Worm (Caenorhabditis elegans) whole organism, late embryonic: ENCODE data around the gene T01C1.4.
A peak's percentile ranks its signal among the peaks of the same experiment; 100 is the strongest.

Experiments used
- C08G9.2 ChIP-seq: sonication (generic microtip); optimal IDR thresholded peaks from 2 replicates; lab custom pipeline; 2016; ENCODE audit warnings: mild to moderate bottlenecking, missing genetic modification characterization, moderate library complexity, missing compliant biosample characterization
- F13H6.1 ChIP-seq: sonication (generic microtip); optimal IDR thresholded peaks from 2 replicates; lab custom pipeline; 2016; ENCODE audit warnings: missing genetic modification characterization, missing compliant biosample characterization
- K02D7.2 ChIP-seq: sonication (generic microtip); optimal IDR thresholded peaks from 2 replicates; lab custom pipeline; 2017; ENCODE audit warnings: mild to moderate bottlenecking, missing genetic modification characterization, missing compliant biosample characterization
- T23F11.4 ChIP-seq: fragments of 200-800 bp; sonication (Bioruptor generic); optimal IDR thresholded peaks from 2 replicates; lab custom pipeline; 2018; ENCODE audit warnings: mild to moderate bottlenecking, missing genetic modification characterization, missing compliant biosample characterization
- ahr-1 ChIP-seq: sonication (generic microtip); optimal IDR thresholded peaks from 2 replicates; lab custom pipeline; 2016; ENCODE audit warnings: missing genetic modification characterization, missing compliant biosample characterization
- ceh-14 ChIP-seq: sonication (generic microtip); optimal IDR thresholded peaks from 2 replicates; lab custom pipeline; 2016; ENCODE audit warnings: missing genotype, missing genetic modification characterization, missing compliant biosample characterization
- ceh-18 ChIP-seq: sonication (generic microtip); optimal IDR thresholded peaks from 2 replicates; lab custom pipeline; 2016; ENCODE audit warnings: missing genetic modification characterization, missing compliant biosample characterization
- ceh-22 ChIP-seq: sonication (generic microtip); optimal IDR thresholded peaks from 2 replicates; lab custom pipeline; 2017; ENCODE audit warnings: missing biosample characterization, missing genetic modification characterization
- ceh-24 ChIP-seq: sonication (generic microtip); optimal IDR thresholded peaks from 2 replicates; lab custom pipeline; 2016; ENCODE audit warnings: mild to moderate bottlenecking, missing genetic modification characterization, missing compliant biosample characterization
- ceh-30 ChIP-seq: fragments of 150-350 bp; optimal IDR thresholded peaks from 2 replicates; lab custom pipeline; 2014; ENCODE audit warnings: missing biosample characterization, missing genetic modification characterization
- ceh-31 ChIP-seq: sonication (generic microtip); optimal IDR thresholded peaks from 2 replicates; lab custom pipeline; 2016; ENCODE audit warnings: missing genetic modification characterization, missing compliant biosample characterization
- ceh-34 ChIP-seq: sonication (generic microtip); optimal IDR thresholded peaks from 2 replicates; lab custom pipeline; 2016; ENCODE audit warnings: mild to moderate bottlenecking, missing genetic modification characterization, missing compliant biosample characterization
- ceh-45 ChIP-seq: fragments of 200-800 bp; sonication (Bioruptor generic); IDR thresholded peaks from 2 replicates; pipeline ENCODE4 v1.3.6; 2022; ENCODE audit warnings: missing genetic modification reagents, missing genetic modification characterization, missing compliant biosample characterization
- ceh-6 ChIP-seq: fragments of 200-800 bp; sonication (Bioruptor generic); optimal IDR thresholded peaks from 2 replicates; lab custom pipeline; 2018; ENCODE audit warnings: mild to moderate bottlenecking, missing genetic modification characterization, missing compliant biosample characterization
- dmd-4 ChIP-seq: sonication (generic microtip); optimal IDR thresholded peaks from 2 replicates; lab custom pipeline; 2016; ENCODE audit warnings: borderline replicate concordance, missing genetic modification characterization, missing compliant biosample characterization
- dve-1 ChIP-seq: sonication (generic microtip); optimal IDR thresholded peaks from 2 replicates; lab custom pipeline; 2017; ENCODE audit warnings: antibody characterized with exemption, mild to moderate bottlenecking, missing genetic modification characterization, missing compliant biosample characterization
- ets-4 ChIP-seq: sonication (generic microtip); optimal IDR thresholded peaks from 2 replicates; lab custom pipeline; 2016; ENCODE audit warnings: missing genetic modification characterization, missing compliant biosample characterization
- fkh-6 ChIP-seq: sonication (generic microtip); optimal IDR thresholded peaks from 2 replicates; lab custom pipeline; 2016; ENCODE audit warnings: missing genetic modification characterization, missing compliant biosample characterization
- gmeb-2 ChIP-seq: sonication (generic microtip); optimal IDR thresholded peaks from 2 replicates; lab custom pipeline; 2016; ENCODE audit warnings: missing genetic modification characterization, inconsistent platforms, missing compliant biosample characterization
- hlh-6 ChIP-seq: sonication (generic microtip); optimal IDR thresholded peaks from 2 replicates; lab custom pipeline; 2016; ENCODE audit warnings: missing genotype, missing genetic modification characterization, missing compliant biosample characterization
- lim-6 ChIP-seq: sonication (generic microtip); optimal IDR thresholded peaks from 2 replicates; lab custom pipeline; 2016; ENCODE audit warnings: missing genetic modification characterization, missing compliant biosample characterization
- madf-2 ChIP-seq: sonication (generic microtip); optimal IDR thresholded peaks from 2 replicates; lab custom pipeline; 2017; ENCODE audit warnings: missing genetic modification characterization, missing compliant biosample characterization
- nfya-1 ChIP-seq: sonication (generic microtip); optimal IDR thresholded peaks from 2 replicates; lab custom pipeline; 2017; ENCODE audit warnings: missing genetic modification characterization, mild to moderate bottlenecking, missing compliant biosample characterization, antibody characterized with exemption, moderate library complexity
- nhr-232 ChIP-seq: sonication (generic microtip); optimal IDR thresholded peaks from 2 replicates; lab custom pipeline; 2016; ENCODE audit warnings: missing genetic modification characterization, missing compliant biosample characterization
- pax-1 ChIP-seq: fragments of 150-350 bp; optimal IDR thresholded peaks from 2 replicates; lab custom pipeline; 2014; ENCODE audit warnings: missing biosample characterization, missing genetic modification characterization
- pha-2 ChIP-seq: sonication (generic microtip); optimal IDR thresholded peaks from 2 replicates; lab custom pipeline; 2017; ENCODE audit warnings: mild to moderate bottlenecking, missing genetic modification characterization, missing compliant biosample characterization
- pqm-1 ChIP-seq: sonication (generic microtip); optimal IDR thresholded peaks from 2 replicates; lab custom pipeline; 2016; ENCODE audit warnings: missing genetic modification characterization, missing compliant biosample characterization
- rnt-1 ChIP-seq: sonication (generic microtip); optimal IDR thresholded peaks from 2 replicates; lab custom pipeline; 2016; ENCODE audit warnings: missing genetic modification characterization, missing compliant biosample characterization
- sdc-2 ChIP-seq: sonication (generic microtip); optimal IDR thresholded peaks from 2 replicates; lab custom pipeline; 2016; ENCODE audit warnings: missing genotype, missing genetic modification characterization, missing compliant biosample characterization
- sox-4 ChIP-seq: sonication (generic microtip); optimal IDR thresholded peaks from 2 replicates; lab custom pipeline; 2017; ENCODE audit warnings: mild to moderate bottlenecking, missing genetic modification characterization, inconsistent platforms, missing compliant biosample characterization
- syd-9 ChIP-seq: sonication (generic microtip); optimal IDR thresholded peaks from 2 replicates; lab custom pipeline; 2016; ENCODE audit warnings: mild to moderate bottlenecking, missing genetic modification characterization, moderate library complexity, missing compliant biosample characterization
- tbx-2 ChIP-seq: sonication (generic microtip); optimal IDR thresholded peaks from 2 replicates; lab custom pipeline; 2016; ENCODE audit warnings: missing genetic modification characterization, missing compliant biosample characterization
- ttx-3 ChIP-seq: sonication (generic microtip); optimal IDR thresholded peaks from 2 replicates; lab custom pipeline; 2016; ENCODE audit warnings: missing genetic modification reagents, missing genetic modification characterization, missing compliant biosample characterization
- unc-42 ChIP-seq: sonication (generic microtip); optimal IDR thresholded peaks from 2 replicates; lab custom pipeline; 2016; ENCODE audit warnings: missing genotype, missing genetic modification characterization, missing compliant biosample characterization
- unc-86 ChIP-seq: sonication (generic microtip); optimal IDR thresholded peaks from 2 replicates; lab custom pipeline; 2016; ENCODE audit warnings: missing genetic modification characterization, missing compliant biosample characterization
- zip-5 ChIP-seq: sonication (generic microtip); optimal IDR thresholded peaks from 2 replicates; lab custom pipeline; 2016; ENCODE audit warnings: missing genetic modification characterization, missing compliant biosample characterization
- ztf-16 ChIP-seq: sonication (generic microtip); optimal IDR thresholded peaks from 2 replicates; lab custom pipeline; 2017; ENCODE audit warnings: missing genetic modification characterization, missing compliant biosample characterization

T01C1.4 gene

DNA sequence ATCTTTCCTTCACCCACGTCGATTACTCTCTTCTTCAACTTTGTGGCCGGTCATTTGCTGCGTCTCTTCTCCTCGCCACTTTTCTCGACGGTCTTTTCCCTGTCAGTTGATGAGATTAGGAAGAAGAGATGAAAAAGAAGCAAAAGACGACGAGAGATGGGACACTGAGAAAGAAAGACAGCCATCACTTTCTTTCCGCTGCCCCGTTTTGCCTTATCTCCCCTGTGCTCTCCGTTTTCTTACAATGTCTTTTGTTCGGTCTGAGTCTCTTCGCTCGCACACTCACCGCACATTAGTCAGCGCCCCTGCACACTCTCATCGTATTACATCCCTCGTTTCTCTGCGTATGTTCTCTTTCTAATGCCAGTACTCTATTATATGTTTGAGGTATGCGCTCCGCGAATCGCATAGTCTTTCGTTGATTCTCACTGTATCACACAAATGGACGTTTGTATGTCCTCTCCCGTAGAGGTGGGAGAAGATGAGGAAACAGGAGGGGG, 49.3 kb upstream of the T01C1.4 start (continued):
- TF ChIP-seq ceh-45 (0 out of 2 replicates have a peak, but pooled peaks have one; percentile 6), unc-86 (tag; lab: Kevin White, UChicago) (peak; percentile 25), ahr-1 (tag; lab: Kevin White, UChicago) (no peak), K02D7.2 (tag; lab: Kevin White, UChicago) (no peak), ceh-31 (tag; lab: Kevin White, UChicago) (peak; percentile 98), F13H6.1 (tag; lab: Kevin White, UChicago) (peak; percentile 95), pha-2 (peak; percentile 38), tbx-2 (peak; percentile 94), madf-2 (peak; percentile 15), pax-1 (tag; lab: Kevin White, UChicago) (peak; percentile 71), ets-4 (tag; lab: Kevin White, UChicago) (peak; percentile 58), zip-5 (tag; lab: Kevin White, UChicago) (no peak), syd-9 (tag; lab: Kevin White, UChicago) (peak; percentile 87), lim-6 (peak; percentile 38), rnt-1 (tag; lab: Kevin White, UChicago) (peak; percentile 92), nhr-232 (tag; lab: Kevin White, UChicago) (no peak), ceh-34 (peak; percentile 97), sdc-2 (tag; lab: Kevin White, UChicago) (peak; percentile 85), ceh-6 (no peak), T23F11.4 (GFP tag; lab: Kevin White, UChicago) (no peak)

- TF ChIP-seq sdc-2 (tag; lab: Kevin White, UChicago) (no peak), ceh-6 (no peak), fkh-6 (tag; lab: Kevin White, UChicago) (no peak), ets-4 (tag; lab: Kevin White, UChicago) (no peak), gmeb-2 (tag; lab: Kevin White, UChicago) (no peak)
- TF ChIP-seq, all 69 proteins: peak for 0
These were observed 46.5 kb upstream of the T01C1.4 start for ce11 chrX:10763383-10763782.

DNA sequence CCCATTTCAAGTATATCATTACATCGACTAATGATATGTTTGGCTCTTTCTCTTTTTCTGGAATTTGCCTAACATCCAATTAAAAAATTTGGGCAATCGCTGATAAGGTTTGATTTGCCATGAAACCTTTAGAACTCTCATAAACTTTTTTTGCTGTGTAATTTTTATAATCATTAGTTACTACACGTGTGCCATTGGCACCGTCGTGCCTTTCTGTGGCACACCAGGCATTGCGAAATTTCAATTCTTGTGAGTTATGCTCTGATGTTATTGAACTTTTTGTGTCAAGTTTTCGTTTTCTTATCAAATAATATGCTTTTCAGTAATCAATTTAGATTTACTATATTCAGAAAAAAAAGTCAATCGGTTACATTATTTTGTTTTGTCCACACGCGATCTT, 44.0 kb upstream of the T01C1.4 start:
- no peak for TF ChIP-seq ceh-22 (tag; lab: Kevin White, UChicago)
- no peak for TF ChIP-seq hlh-6 (tag; lab: Kevin White, UChicago)
- TF ChIP-seq ceh-14, result no peak
- TF ChIP-seq ceh-18, result no peak
- no peak for TF ChIP-seq nhr-232 (tag; lab: Kevin White, UChicago)
- TF ChIP-seq sdc-2 (tag; lab: Kevin White, UChicago), result no peak
- no peak for TF ChIP-seq K02D7.2 (tag; lab: Kevin White, UChicago)

- TF ChIP-seq unc-42 (peak; percentile 15), sox-4 (tag; lab: Kevin White, UChicago) (no peak), ceh-24 (tag; lab: Kevin White, UChicago) (no peak), fkh-6 (tag; lab: Kevin White, UChicago) (no peak)
These were observed 41.5 kb upstream of the T01C1.4 start for ce11 chrX:10758453-10758852.

DNA sequence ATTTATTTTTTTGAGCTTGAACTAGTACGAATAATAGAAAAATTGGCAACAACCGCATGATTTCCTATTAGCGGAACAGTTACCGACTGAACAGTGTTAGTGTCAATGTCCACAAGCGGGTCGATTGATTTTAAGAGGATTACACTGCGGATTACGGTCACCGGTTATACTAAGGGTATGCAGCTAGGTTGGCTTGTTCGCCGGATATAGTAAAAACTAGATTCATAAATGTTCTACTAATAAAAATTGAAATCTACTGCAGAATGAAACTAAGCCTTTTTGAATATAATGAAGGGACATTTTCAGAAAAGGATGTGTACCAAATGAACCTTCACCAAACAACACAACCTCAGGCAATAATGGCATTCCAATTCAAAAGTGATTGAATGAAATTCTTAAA, 40.7 kb upstream of the T01C1.4 start, which contains the start of gene R07A4.4:
TSS of gene R07A4.4 (minus strand) at position 101 of the 400 bp plus-strand sequence.
- TF ChIP-seq dve-1 (tag; lab: Kevin White, UChicago), result no peak
- TF ChIP-seq ets-4 (tag; lab: Kevin White, UChicago), result no peak
- TF ChIP-seq ceh-30 (tag; lab: Kevin White, UChicago), result no peak
- TF ChIP-seq nhr-232 (tag; lab: Kevin White, UChicago), result no peak
- no peak for TF ChIP-seq ztf-16 (tag; lab: Kevin White, UChicago)
- no peak for TF ChIP-seq C08G9.2 (tag; lab: Kevin White, UChicago)
- TF ChIP-seq ceh-34, result no peak
- no peak for TF ChIP-seq dmd-4 (tag; lab: Kevin White, UChicago)
- TF ChIP-seq pqm-1, result no peak
- no peak for TF ChIP-seq ttx-3 (tag; lab: Kevin White, UChicago)
- no peak for TF ChIP-seq nfya-1
